Fruit fly (Drosophila melanogaster): Measurements from ENCODE around the gene RunxA.

The RunxA gene

DNA sequence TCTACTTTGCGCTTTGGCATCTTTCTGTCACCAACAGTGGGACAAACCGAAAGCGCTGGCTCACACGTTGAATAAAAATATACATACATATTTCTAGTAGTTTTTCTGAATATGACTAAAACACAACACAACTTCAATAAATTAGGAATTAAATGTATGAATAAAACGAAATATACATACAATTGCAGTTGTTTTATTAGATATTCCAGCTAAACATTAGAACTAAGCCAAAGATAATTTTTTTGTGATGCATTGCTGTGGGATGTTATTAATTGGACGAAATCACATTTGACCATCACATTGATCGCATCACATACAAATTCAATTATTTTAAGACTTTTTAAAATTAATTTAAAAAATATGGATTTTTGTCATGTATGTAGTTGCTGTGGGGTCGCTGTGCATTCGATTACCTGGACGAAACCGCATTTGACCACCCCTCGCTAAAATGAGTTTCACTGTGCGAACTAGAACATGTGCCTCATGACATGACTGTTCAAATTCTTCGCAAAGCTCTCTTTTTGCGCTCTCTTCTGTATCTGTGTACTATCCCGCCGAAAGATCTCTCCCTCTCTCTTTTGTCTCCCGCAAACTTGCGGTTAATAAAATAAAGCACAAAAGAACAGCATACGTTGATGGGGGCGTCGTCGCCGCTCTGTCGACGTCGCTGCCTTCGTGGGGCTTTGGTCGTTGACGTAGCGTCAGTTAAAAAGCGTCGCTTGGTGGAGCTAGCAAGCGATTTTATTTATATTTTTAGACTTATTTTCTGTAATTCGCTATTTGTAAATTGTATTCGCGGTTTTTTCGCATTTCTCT lies 33.2 kb upstream of the RunxA start, which contains the start of gene Cyp6v1 (continued):
- TF ChIP-seq dpn (GFP tag; optimal IDR thresholded peaks at IDR 0.05) (peak in 1 of 2 experiments; percentile 6), CG3281 (GFP tag; optimal IDR thresholded peaks at IDR 0.05) (peak; percentile 74), ftz-f1 (GFP tag; optimal IDR thresholded peaks at IDR 0.05) (no peak), Poxn (GFP tag; IDR thresholded peaks at IDR 0.05) (no peak), Gug (GFP tag; IDR thresholded peaks at IDR 0.05) (0 out of 4 replicates have a peak, but pooled peaks have one; percentile 6), CG1233 (GFP tag; optimal IDR thresholded peaks at IDR 0.05) (peak; percentile 6), PHDP (tag; optimal IDR thresholded peaks at IDR 0.05) (peak; percentile 49), pb (GFP tag; optimal IDR thresholded peaks at IDR 0.05) (no peak), CG4360 (GFP tag; IDR thresholded peaks at IDR 0.05) (no peak), CG13123 (GFP tag; optimal IDR thresholded peaks at IDR 0.05) (no peak), z (GFP tag; IDR thresholded peaks at IDR 0.05) (no peak), Optix (GFP tag; IDR thresholded peaks at IDR 0.05) (no peak), Hsf (GFP tag; optimal IDR thresholded peaks at IDR 0.05) (peak; percentile 33), sisA (GFP tag; IDR thresholded peaks at IDR 0.05) (0 out of 2 replicates have a peak, but pooled peaks have one; percentile 36), Xbp1 (GFP tag; optimal IDR thresholded peaks at IDR 0.05) (peak; percentile 27), pzg (GFP tag; optimal IDR thresholded peaks at IDR 0.05) (no peak), Six4 (GFP tag; optimal IDR thresholded peaks at IDR 0.05) (no peak), zfh2 (GFP tag; optimal IDR thresholded peaks at IDR 0.05) (peak; percentile 39), CG1792 (GFP tag; optimal IDR thresholded peaks at IDR 0.05) (no peak), CG8281 (tag; optimal IDR thresholded peaks at IDR 0.05) (peak; percentile 4), CG8478 (optimal IDR thresholded peaks at IDR 0.05) (no peak), oc (tag; optimal IDR thresholded peaks at IDR 0.05) (no peak), CG3726 (GFP tag; IDR thresholded peaks at IDR 0.05) (no peak), CG9817 (tag; optimal IDR thresholded peaks at IDR 0.05) (peak; percentile 32), cad (GFP tag; optimal IDR thresholded peaks at IDR 0.05) (no peak), ewg (GFP tag; optimal IDR thresholded peaks at IDR 0.05) (no peak), CG8388 (GFP tag; optimal IDR thresholded peaks at IDR 0.05) (no peak), CG1602 (GFP tag; optimal IDR thresholded peaks at IDR 0.05) (peak; percentile 4), luna (GFP tag; optimal IDR thresholded peaks at IDR 0.05) (no peak), CG10321 (GFP tag; IDR thresholded peaks at IDR 0.05) (no peak), Oaz (GFP tag; IDR thresholded peaks at IDR 0.05) (no peak), Abd-B (GFP tag; optimal IDR thresholded peaks at IDR 0.05) (peak; percentile 49), B-H2 (GFP tag; optimal IDR thresholded peaks at IDR 0.05) (peak; percentile 7), HLH3B (GFP tag; IDR thresholded peaks at IDR 0.05) (no peak), CG5180 (GFP tag; optimal IDR thresholded peaks at IDR 0.05) (no peak), CG15073 (GFP tag; optimal IDR thresholded peaks at IDR 0.05) (no peak), shn (GFP tag; optimal IDR thresholded peaks at IDR 0.05) (no peak), tna (GFP tag; IDR thresholded peaks at IDR 0.05; ENCODE audit: partially characterized antibody) (no peak), nerfin-1 (tag; optimal IDR thresholded peaks at IDR 0.05) (no peak), E2f2 (GFP tag; IDR thresholded peaks at IDR 0.05) (no peak), en (GFP tag; optimal IDR thresholded peaks at IDR 0.05) (no peak), lmd (GFP tag; IDR thresholded peaks at IDR 0.05) (peak; percentile 32; the same call in 1 of the 2 replicates), gsb (GFP tag; IDR thresholded peaks at IDR 0.05) (no peak), CG10267 (tag; optimal IDR thresholded peaks at IDR 0.05) (no peak), fd3F (GFP tag; optimal IDR thresholded peaks at IDR 0.05) (peak; percentile 15), pho (GFP tag; optimal IDR thresholded peaks at IDR 0.05) (peak; percentile 40), CG11247 (GFP tag; IDR thresholded peaks at IDR 0.05) (no peak), CG9215 (GFP tag; IDR thresholded peaks at IDR 0.05) (peak; percentile 47; the same call in 1 of the 2 replicates), ato (GFP tag; IDR thresholded peaks at IDR 0.05; ENCODE audit: partially characterized antibody) (no peak), al (GFP tag; IDR thresholded peaks at IDR 0.05) (peak; percentile 27; the same call in 1 of the 2 replicates), Rx (GFP tag; IDR thresholded peaks at IDR 0.05) (no peak)

All from whole organism, embryonic.